Fruit fly (Drosophila melanogaster) whole organism, embryonic: ENCODE measurements around the gene CG9044.
A peak's percentile ranks its signal among the peaks of the same experiment; 100 is the strongest.

Experiments
- Ada2b ChIP-seq: fragments of 200-800 bp; sonication (Bioruptor generic); IDR thresholded peaks from 2 replicates; pipeline ENCODE4 v1.3.6; 2022; ENCODE audit warnings: missing biosample characterization, missing genetic modification characterization
- B-H2 ChIP-seq: fragments of 200-800 bp; sonication (Bioruptor generic); optimal IDR thresholded peaks from 2 replicates; lab custom pipeline; 2018; ENCODE audit warnings: missing biosample characterization, mild to moderate bottlenecking, missing genetic modification characterization
- C15 ChIP-seq: fragments of 200-800 bp; sonication (Bioruptor generic); IDR thresholded peaks from 3 replicates; pipeline ENCODE4 v1.3.6; 2022; ENCODE audit warnings: missing biosample characterization, missing genetic modification characterization
- CG10462 ChIP-seq: fragments of 200-800 bp; sonication (Bioruptor generic); optimal IDR thresholded peaks from 2 replicates; lab custom pipeline; 2016; ENCODE audit warnings: missing biosample characterization, missing genetic modification characterization
- CG10959 ChIP-seq: fragments of 200-800 bp; sonication (Bioruptor generic); IDR thresholded peaks from 2 replicates; pipeline ENCODE4 v1.3.6; 2022; ENCODE audit warnings: missing biosample characterization, missing genetic modification characterization
- CG13775 ChIP-seq: fragments of 200-800 bp; sonication (Bioruptor generic); optimal IDR thresholded peaks from 3 replicates; lab custom pipeline; 2017; ENCODE audit warnings: missing biosample characterization, mild to moderate bottlenecking, missing genetic modification characterization
- CG16779 ChIP-seq: fragments of 200-800 bp; sonication (Bioruptor generic); IDR thresholded peaks from 2 replicates; pipeline ENCODE4 v1.3.6; 2022; ENCODE audit warnings: missing biosample characterization, missing genetic modification characterization
- CG17361 ChIP-seq: fragments of 200-800 bp; sonication (Bioruptor generic); IDR thresholded peaks from 3 replicates; pipeline ENCODE4 v1.3.6; 2022; ENCODE audit warnings: missing biosample characterization, missing genetic modification characterization
- CG17802 ChIP-seq: fragments of 200-800 bp; sonication (Bioruptor generic); optimal IDR thresholded peaks from 2 replicates; lab custom pipeline; 2018; ENCODE audit warnings: missing biosample characterization, mild to moderate bottlenecking, missing genetic modification characterization, moderate library complexity
- CG17912 ChIP-seq: fragments of 200-800 bp; sonication (Bioruptor generic); optimal IDR thresholded peaks from 2 replicates; lab custom pipeline; 2018; ENCODE audit warnings: missing biosample characterization, mild to moderate bottlenecking, missing genetic modification characterization
- CG3163 ChIP-seq: fragments of 200-800 bp; sonication (Bioruptor generic); optimal IDR thresholded peaks from 3 replicates; lab custom pipeline; 2016; ENCODE audit warnings: missing biosample characterization, missing genetic modification characterization
- CG33213 ChIP-seq: fragments of 200-800 bp; sonication (Bioruptor generic); optimal IDR thresholded peaks from 3 replicates; lab custom pipeline; 2016; ENCODE audit warnings: missing biosample characterization, missing genetic modification characterization
- CG3407 ChIP-seq: fragments of 200-800 bp; sonication (Bioruptor generic); optimal IDR thresholded peaks from 2 replicates; lab custom pipeline; 2018; ENCODE audit warnings: missing biosample characterization, mild to moderate bottlenecking, missing genetic modification characterization
- CG4820 ChIP-seq: fragments of 200-800 bp; sonication (Bioruptor generic); optimal IDR thresholded peaks from 3 replicates; lab custom pipeline; 2016; ENCODE audit warnings: missing biosample characterization, missing genetic modification characterization
- CG5245 ChIP-seq: fragments of 200-800 bp; sonication (Bioruptor generic); optimal IDR thresholded peaks from 3 replicates; lab custom pipeline; 2016; ENCODE audit warnings: missing biosample characterization, missing genetic modification characterization
- CG6813 ChIP-seq: fragments of 200-800 bp; sonication (Bioruptor generic); optimal IDR thresholded peaks from 2 replicates; lab custom pipeline; 2017; ENCODE audit warnings: missing biosample characterization, missing genetic modification characterization, mild to moderate bottlenecking, moderate library complexity, missing genetic modification reagents
- CG8281 ChIP-seq: fragments of 200-800 bp; sonication (Bioruptor generic); optimal IDR thresholded peaks from 2 replicates; lab custom pipeline; 2018; ENCODE audit warnings: missing biosample characterization, mild to moderate bottlenecking, missing genetic modification characterization, moderate library complexity
- CG8765 ChIP-seq: fragments of 200-800 bp; sonication (Bioruptor generic); IDR thresholded peaks from 2 replicates; pipeline ENCODE4 v1.3.6; 2022; ENCODE audit warnings: missing biosample characterization, missing genetic modification characterization
- D ChIP-seq, 2 experiments: fragments of 200-800 bp in 1 of 2; fragments of >200 bp in 1 of 2; sonication (Bioruptor generic) in 1 of 2; optimal IDR thresholded peaks; 2 replicates in 1 of 2; 3 replicates in 1 of 2; lab custom pipeline; 2017; ENCODE audit warnings: mild to moderate bottlenecking in 1 of 2, missing biosample characterization in 1 of 2, missing genetic modification characterization in 1 of 2, missing genetic modification reagents in 1 of 2
- D19A ChIP-seq: fragments of 200-800 bp; optimal IDR thresholded peaks from 3 replicates; lab custom pipeline; 2019; ENCODE audit warnings: missing biosample characterization, mild to moderate bottlenecking, missing genetic modification characterization, moderate library complexity
- Deaf1 ChIP-seq: fragments of 200-800 bp; optimal IDR thresholded peaks from 3 replicates; lab custom pipeline; 2019; ENCODE audit warnings: missing biosample characterization, mild to moderate bottlenecking, missing genetic modification characterization, moderate library complexity
- Dll ChIP-seq: fragments of 200-800 bp; sonication (Bioruptor generic); IDR thresholded peaks from 4 replicates; pipeline ENCODE4 v1.3.6; 2022; ENCODE audit warnings: missing biosample characterization, missing genetic modification characterization; ENCODE audit not compliant: partially characterized antibody
- Doc3 ChIP-seq: fragments of 200-800 bp; sonication (Bioruptor generic); IDR thresholded peaks from 3 replicates; pipeline ENCODE4 v1.3.6; 2022; ENCODE audit warnings: missing biosample characterization, missing genetic modification characterization; ENCODE audit not compliant: partially characterized antibody
- Fer3 ChIP-seq: fragments of 200-800 bp; sonication (Bioruptor generic); optimal IDR thresholded peaks from 2 replicates; lab custom pipeline; 2018; ENCODE audit warnings: missing biosample characterization, mild to moderate bottlenecking, missing genetic modification characterization, moderate library complexity
- Gug ChIP-seq: fragments of 200-800 bp; sonication (Bioruptor generic); IDR thresholded peaks from 4 replicates; pipeline ENCODE4 v1.3.6; 2022; ENCODE audit warnings: missing biosample characterization, missing genetic modification characterization
- Hr39 ChIP-seq: fragments of >200 bp; optimal IDR thresholded peaks from 2 replicates; lab custom pipeline; 2017
- Max ChIP-seq: fragments of 200-800 bp; sonication (Bioruptor generic); optimal IDR thresholded peaks from 2 replicates; lab custom pipeline; 2016; ENCODE audit warnings: missing biosample characterization, mild to moderate bottlenecking, missing genetic modification characterization
- NK7.1 ChIP-seq: fragments of 200-800 bp; sonication (Bioruptor generic); optimal IDR thresholded peaks from 3 replicates; lab custom pipeline; 2016; ENCODE audit warnings: missing biosample characterization, missing genetic modification characterization
- NfI ChIP-seq: fragments of 200-800 bp; sonication (Bioruptor generic); optimal IDR thresholded peaks from 3 replicates; lab custom pipeline; 2018; ENCODE audit warnings: missing biosample characterization, mild to moderate bottlenecking, missing genetic modification characterization, moderate library complexity
- Poxn ChIP-seq: fragments of 200-800 bp; sonication (Bioruptor generic); IDR thresholded peaks from 2 replicates; pipeline ENCODE4 v1.3.6; 2022; ENCODE audit warnings: missing biosample characterization, missing genetic modification characterization
- Sry-δ ChIP-seq: fragments of 200-800 bp; sonication (Bioruptor generic); optimal IDR thresholded peaks from 2 replicates; lab custom pipeline; 2016; ENCODE audit warnings: missing biosample characterization, missing genetic modification characterization
- Usf ChIP-seq: fragments of 200-800 bp; sonication (Bioruptor generic); optimal IDR thresholded peaks from 2 replicates; lab custom pipeline; 2017; ENCODE audit warnings: missing genotype, missing biosample characterization, missing genetic modification characterization
- bowl ChIP-seq: fragments of 200-800 bp; sonication (Bioruptor generic); IDR thresholded peaks from 2 replicates; pipeline ENCODE4 v1.3.6; 2022; ENCODE audit warnings: missing biosample characterization, missing genetic modification characterization
- chm ChIP-seq: fragments of 200-800 bp; sonication (Bioruptor generic); IDR thresholded peaks from 2 replicates; pipeline ENCODE4 v1.3.6; 2022; ENCODE audit warnings: missing biosample characterization, missing genetic modification characterization
- dati ChIP-seq: fragments of 200-800 bp; sonication (Bioruptor generic); IDR thresholded peaks from 2 replicates; pipeline ENCODE4 v1.3.6; 2022; ENCODE audit warnings: missing biosample characterization, missing genetic modification characterization
- ewg ChIP-seq: fragments of 200-800 bp; sonication (Bioruptor generic); optimal IDR thresholded peaks from 3 replicates; lab custom pipeline; 2017; ENCODE audit warnings: mild to moderate bottlenecking, missing biosample characterization, missing genetic modification reagents, missing genetic modification characterization
- eyg ChIP-seq: fragments of 200-800 bp; sonication (Bioruptor generic); optimal IDR thresholded peaks from 3 replicates; lab custom pipeline; 2016; ENCODE audit warnings: missing biosample characterization, missing genetic modification characterization
- ftz-f1 ChIP-seq: fragments of 200-800 bp; sonication (Bioruptor generic); optimal IDR thresholded peaks from 2 replicates; lab custom pipeline; 2016; ENCODE audit warnings: missing biosample characterization, missing genetic modification characterization
- gce ChIP-seq: fragments of 200-800 bp; sonication (Bioruptor generic); IDR thresholded peaks from 3 replicates; pipeline ENCODE4 v1.3.6; 2022; ENCODE audit warnings: missing biosample characterization, missing genetic modification characterization
- gem ChIP-seq: fragments of 200-800 bp; sonication (Bioruptor generic); optimal IDR thresholded peaks from 2 replicates; lab custom pipeline; 2019; ENCODE audit warnings: missing biosample characterization, mild to moderate bottlenecking, missing genetic modification characterization, moderate library complexity
- grau ChIP-seq: fragments of 200-800 bp; optimal IDR thresholded peaks from 3 replicates; lab custom pipeline; 2019; ENCODE audit warnings: missing biosample characterization, mild to moderate bottlenecking, missing genetic modification characterization, moderate library complexity
- insv ChIP-seq, 2 experiments: fragments of 200-800 bp; sonication (Bioruptor generic); optimal IDR thresholded peaks; 3 replicates each; lab custom pipeline; 2016 to 2018; ENCODE audit warnings: missing biosample characterization in 2 of 2, missing genetic modification characterization in 2 of 2
- kni ChIP-seq: fragments of 200-800 bp; sonication (Bioruptor generic); optimal IDR thresholded peaks from 3 replicates; lab custom pipeline; 2017; ENCODE audit warnings: mild to moderate bottlenecking, missing biosample characterization, missing genetic modification reagents, missing genetic modification characterization
- nom ChIP-seq: fragments of 200-800 bp; sonication (Bioruptor generic); optimal IDR thresholded peaks from 2 replicates; lab custom pipeline; 2017; ENCODE audit warnings: missing biosample characterization, missing genetic modification characterization, mild to moderate bottlenecking, moderate library complexity, missing genetic modification reagents
- pum ChIP-seq: fragments of 200-800 bp; sonication (Bioruptor generic); optimal IDR thresholded peaks from 2 replicates; lab custom pipeline; 2016; ENCODE audit warnings: missing biosample characterization, missing genetic modification characterization
- ro ChIP-seq: fragments of 200-800 bp; sonication (Bioruptor generic); IDR thresholded peaks from 2 replicates; pipeline ENCODE4 v1.3.6; 2022; ENCODE audit warnings: missing biosample characterization, missing genetic modification characterization
- scrt ChIP-seq: fragments of 200-800 bp; sonication (Bioruptor generic); optimal IDR thresholded peaks from 2 replicates; lab custom pipeline; 2018; ENCODE audit warnings: missing biosample characterization, mild to moderate bottlenecking, missing genetic modification characterization, moderate library complexity
- shn ChIP-seq: fragments of 200-800 bp; sonication (Bioruptor generic); optimal IDR thresholded peaks from 3 replicates; lab custom pipeline; 2016; ENCODE audit warnings: missing biosample characterization, missing genetic modification characterization
- so ChIP-seq: fragments of 200-800 bp; sonication (Bioruptor generic); IDR thresholded peaks from 3 replicates; pipeline ENCODE4 v1.3.6; 2022; ENCODE audit warnings: missing biosample characterization, missing genetic modification characterization
- usp ChIP-seq: fragments of >200 bp; optimal IDR thresholded peaks from 2 replicates; lab custom pipeline; 2017; ENCODE audit warnings: missing biosample characterization, missing genetic modification characterization

The CG9044 gene

DNA sequence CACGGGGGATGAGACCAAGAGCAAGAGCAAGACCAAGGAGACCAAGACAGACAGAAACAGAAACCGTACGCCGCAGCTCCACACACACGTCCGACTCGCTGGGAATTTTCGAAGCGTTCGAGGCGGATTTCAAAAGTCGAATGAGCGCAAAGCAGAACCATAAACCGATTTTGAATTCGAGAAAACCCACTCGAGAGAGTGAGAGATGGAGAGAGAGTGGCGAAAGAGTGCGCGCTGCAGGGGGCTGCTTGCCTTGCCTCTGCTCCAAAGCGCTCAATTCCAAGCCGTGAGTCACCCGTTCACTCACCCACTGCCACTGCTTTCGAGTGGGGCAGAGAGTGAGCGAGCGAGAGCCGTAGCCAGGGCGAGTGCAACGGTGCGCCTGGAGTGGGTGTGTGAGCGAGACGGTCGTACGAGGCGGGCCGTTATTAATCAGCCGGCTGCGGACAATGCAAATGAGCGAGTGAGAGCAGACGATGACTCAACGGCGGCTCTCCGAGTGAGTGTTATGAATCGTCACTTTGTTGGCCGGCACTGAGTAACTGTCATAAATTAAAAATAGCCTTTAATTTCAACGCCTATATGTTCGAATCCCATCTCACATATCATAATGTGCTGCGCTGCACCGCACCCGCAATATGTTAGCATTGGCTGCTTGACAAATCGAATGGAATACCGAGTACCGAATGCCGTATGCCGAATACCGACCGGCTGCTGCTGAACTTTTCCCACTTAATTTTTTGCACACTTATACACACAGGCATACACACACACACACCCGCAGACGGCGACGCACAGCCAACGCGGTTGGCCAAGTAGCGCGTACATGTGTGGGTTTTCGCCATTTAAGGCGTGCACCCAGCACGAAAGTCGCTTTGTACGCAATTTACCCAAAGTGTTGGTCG lies 31.0 kb downstream of the CG9044 start (continued):
- TF ChIP-seq CG10959: no peak
- no peak for TF ChIP-seq CG10462 (GFP tag; lab: Kevin White, UChicago)
- TF ChIP-seq Hr39 (lab: Kevin White, UChicago): no peak
- no peak for TF ChIP-seq Sry-δ
- no peak for TF ChIP-seq dati (GFP tag; lab: Robert Waterston, UW)
- TF ChIP-seq CG13775 (GFP tag; lab: Kevin White, UChicago): no peak
- TF ChIP-seq gce (GFP tag; lab: Robert Waterston, UW): no peak
- TF ChIP-seq CG5245 (GFP tag; lab: Kevin White, UChicago): no peak
- no peak for TF ChIP-seq CG17361
- TF ChIP-seq grau (tag; lab: Kevin White, UChicago): peak; percentile 33
- TF ChIP-seq shn (GFP tag; lab: Kevin White, UChicago): no peak
- peak; percentile 56 for TF ChIP-seq CG3163 (GFP tag; lab: Kevin White, UChicago)
- TF ChIP-seq kni: peak; percentile 61
- TF ChIP-seq usp (GFP tag; lab: Kevin White, UChicago): no peak
- TF ChIP-seq so (GFP tag; lab: Robert Waterston, UW): no peak
- TF ChIP-seq CG8281 (tag; lab: Kevin White, UChicago): no peak
- no peak for TF ChIP-seq D (optimal IDR thresholded peaks at IDR 0.05; lab: Kevin White, UChicago)
- TF ChIP-seq D (GFP tag; optimal IDR thresholded peaks at IDR 0.05; lab: Kevin White, UChicago): no peak
- no peak for TF ChIP-seq ewg (GFP tag; lab: Kevin White, UChicago)
- no peak for TF ChIP-seq Doc3
- TF ChIP-seq Poxn (GFP tag; lab: Robert Waterston, UW): no peak
- no peak for TF ChIP-seq ro
- TF ChIP-seq Ada2b: no peak
- TF ChIP-seq scrt (GFP tag; lab: Kevin White, UChicago): peak; percentile 49
- no peak for TF ChIP-seq CG33213 (GFP tag; lab: Kevin White, UChicago)
- peak; percentile 64 for TF ChIP-seq CG6813 (GFP tag; lab: Kevin White, UChicago)
- no peak for TF ChIP-seq eyg (GFP tag; lab: Kevin White, UChicago)
- TF ChIP-seq NfI (GFP tag; lab: Kevin White, UChicago): peak; percentile 4
- TF ChIP-seq Fer3 (tag; lab: Kevin White, UChicago): no peak
- peak in 1 of 2 experiments; percentile 37 for TF ChIP-seq insv (GFP tag; optimal IDR thresholded peaks at IDR 0.05; lab: Kevin White, UChicago)
- TF ChIP-seq gem: no peak
- no peak for TF ChIP-seq C15 (GFP tag; lab: Robert Waterston, UW)
- TF ChIP-seq Usf: no peak
- TF ChIP-seq CG4820 (GFP tag; lab: Kevin White, UChicago): no peak
- TF ChIP-seq CG3407 (GFP tag; lab: Kevin White, UChicago): no peak
- TF ChIP-seq Deaf1 (tag; lab: Kevin White, UChicago): peak; percentile 51
- no peak for TF ChIP-seq CG17802
- no peak for TF ChIP-seq Max
- no peak for TF ChIP-seq CG16779 (GFP tag; lab: Robert Waterston, UW)
- TF ChIP-seq nom (GFP tag; lab: Kevin White, UChicago): peak; percentile 85
- TF ChIP-seq NK7.1 (GFP tag; lab: Kevin White, UChicago): no peak
- no peak for TF ChIP-seq Dll (GFP tag; lab: Robert Waterston, UW)
- no peak for TF ChIP-seq chm (GFP tag; lab: Robert Waterston, UW)
- peak; percentile 51 for TF ChIP-seq B-H2 (GFP tag; lab: Kevin White, UChicago)
- no peak for TF ChIP-seq Gug (GFP tag; lab: Robert Waterston, UW)
- peak; percentile 19 for TF ChIP-seq D19A (tag; lab: Kevin White, UChicago)
- TF ChIP-seq pum (GFP tag; lab: Kevin White, UChicago): no peak
- no peak for TF ChIP-seq CG17912
- no peak for TF ChIP-seq CG8765 (GFP tag; lab: Robert Waterston, UW)
- TF ChIP-seq bowl: no peak
- peak; percentile 58 for TF ChIP-seq ftz-f1
